Fruit fly (Drosophila melanogaster): ENCODE data around the gene Amt.

- TF ChIP-seq CG8478 (optimal IDR thresholded peaks at IDR 0.05) (no peak), CTCF (optimal IDR thresholded peaks at IDR 0.05) (no peak)
Observed at dm6 chr3R:15197373-15197772, 51.6 kb downstream of the Amt start.
